Worm (Caenorhabditis elegans): Measurements from ENCODE around the gene Y116A8A.150.
"Not testable (repeated sequence)": the region's sequence is repeated elsewhere in the genome, so short reads cannot be mapped to it uniquely, and the experiment has no call there.

The Y116A8A.150 gene

ce11 chrIV:16828698-16829097 is 14.1 kb downstream of the Y116A8A.150 start, which contains the start of gene Y116A8A.6:
Gene Y116A8A.6, minus strand, starts transcription at chrIV:16828798.
- TF ChIP-seq Y48G9A.11 (GFP tag; IDR thresholded peaks at IDR 0.05) (no peak), hif-1 (tag; optimal IDR thresholded peaks at IDR 0.05) (no peak), snpc-1.2 (GFP tag; IDR thresholded peaks at IDR 0.05) (no peak), set-16 (GFP tag; IDR thresholded peaks at IDR 0.05) (no peak), snpc-4 (tag; optimal IDR thresholded peaks at IDR 0.05) (no peak), ceh-44 (GFP tag; IDR thresholded peaks at IDR 0.05) (no peak), spr-3 (GFP tag; optimal IDR thresholded peaks at IDR 0.05) (no peak), attf-4 (tag; optimal IDR thresholded peaks at IDR 0.05) (no peak), ama-1 (optimal IDR thresholded peaks at IDR 0.05) (no peak)

- TF ChIP-seq zip-2 (tag; optimal IDR thresholded peaks at IDR 0.05), result no peak
Observed at ce11 chrIV:16822529-16822928, 20.2 kb downstream of the Y116A8A.150 start, which contains the start of gene Y116A8A.4. Gene Y116A8A.4, plus strand, starts transcription at chrIV:16822829.

ce11 chrIV:16818551-16818950 is 24.2 kb downstream of the Y116A8A.150 start:
- TF ChIP-seq snpc-1.2 (GFP tag; IDR thresholded peaks at IDR 0.05), result peak; percentile 97
- TF ChIP-seq F26F4.8 (GFP tag; conservative IDR thresholded peaks at IDR 0.05), result 0 out of 2 replicates have a peak, but pooled peaks have one; percentile 46
- peak in 1 of 2 experiments; percentile 63; a peak in 1 of 4 replicates for TF ChIP-seq madf-5 (GFP tag; IDR thresholded peaks at IDR 0.05)

- TF ChIP-seq fos-1 (tag; optimal IDR thresholded peaks at IDR 0.05) (no peak), Y48G9A.11 (GFP tag; IDR thresholded peaks at IDR 0.05) (no peak), attf-4 (tag; optimal IDR thresholded peaks at IDR 0.05) (no peak), hlh-30 (tag; optimal IDR thresholded peaks at IDR 0.05; ENCODE audit: insufficient read depth) (no peak), unc-130 (GFP tag; optimal IDR thresholded peaks at IDR 0.05) (no peak), saeg-2 (GFP tag; IDR thresholded peaks at IDR 0.05) (no peak), tra-1 (GFP tag; IDR thresholded peaks at IDR 0.05) (no peak), daf-8 (GFP tag; IDR thresholded peaks at IDR 0.05) (no peak), dve-1 (tag; optimal IDR thresholded peaks at IDR 0.05; ENCODE audit: insufficient read depth) (no peak), ces-1 (GFP tag; optimal IDR thresholded peaks at IDR 0.05) (no peak), fkh-10 (GFP tag; optimal IDR thresholded peaks at IDR 0.05) (no peak), set-16 (GFP tag; IDR thresholded peaks at IDR 0.05) (no peak), zip-2 (tag; optimal IDR thresholded peaks at IDR 0.05) (no peak), hif-1 (tag; optimal IDR thresholded peaks at IDR 0.05) (no peak), nhr-237 (tag; optimal IDR thresholded peaks at IDR 0.05) (no peak), vab-7 (GFP tag; IDR thresholded peaks at IDR 0.05) (no peak), hlh-11 (tag; optimal IDR thresholded peaks at IDR 0.05) (no peak), dmd-9 (GFP tag; IDR thresholded peaks at IDR 0.05) (no peak), cey-2 (tag; optimal IDR thresholded peaks at IDR 0.05; ENCODE audit: borderline replicate concordance, insufficient read depth) (no peak), nhr-76 (tag; optimal IDR thresholded peaks at IDR 0.05) (no peak)
Observed at ce11 chrIV:16813825-16814224, 28.9 kb downstream of the Y116A8A.150 start, which contains the start of gene Y116A8A.2. Gene Y116A8A.2, minus strand, starts transcription at chrIV:16813925.

ce11 chrIV:16812116-16812515 is 30.7 kb downstream of the Y116A8A.150 start:
- TF ChIP-seq ces-1 (GFP tag; optimal IDR thresholded peaks at IDR 0.05), result peak; percentile 82
- no peak for TF ChIP-seq nhr-237 (tag; optimal IDR thresholded peaks at IDR 0.05)

- TF ChIP-seq pha-4 (GFP tag; IDR thresholded peaks at IDR 0.05) (0 out of 2 replicates have a peak, but pooled peaks have one; percentile 12), snpc-1.2 (GFP tag; IDR thresholded peaks at IDR 0.05) (peak; percentile 98), aha-1 (tag) (peak; percentile 30)
- not testable (repeated sequence) for TF ChIP-seq pha-4 (tag; optimal IDR thresholded peaks at IDR 0.05)
Observed at ce11 chrIV:16808586-16808985, 34.2 kb downstream of the Y116A8A.150 start.
